Fruit fly (Drosophila melanogaster) whole organism, adult: ENCODE data around the gene CG31636.
A peak's percentile ranks its signal among the peaks of the same experiment; 100 is the strongest.

ENCODE experiments used
- CG11617 ChIP-seq: fragments of 200-800 bp; sonication (Bioruptor generic); optimal IDR thresholded peaks from 2 replicates; lab custom pipeline; 2017; ENCODE audit warnings: mild to moderate bottlenecking, missing biosample characterization, missing genetic modification reagents, missing genetic modification characterization
- CG12768 ChIP-seq: fragments of 200-800 bp; sonication (Bioruptor generic); optimal IDR thresholded peaks from 2 replicates; lab custom pipeline; 2017; ENCODE audit warnings: missing biosample characterization, missing genetic modification characterization, mild to moderate bottlenecking, moderate library complexity, missing genetic modification reagents
- CG14711 ChIP-seq: fragments of 200-800 bp; sonication (Bioruptor generic); optimal IDR thresholded peaks from 2 replicates; lab custom pipeline; 2018; ENCODE audit warnings: missing biosample characterization, mild to moderate bottlenecking, missing genetic modification characterization, moderate library complexity
- CG1620 ChIP-seq: fragments of 200-800 bp; sonication (Bioruptor generic); optimal IDR thresholded peaks from 2 replicates; lab custom pipeline; 2016; ENCODE audit warnings: missing biosample characterization, missing genetic modification characterization
- CG33017 ChIP-seq: fragments of 200-800 bp; sonication (Bioruptor generic); optimal IDR thresholded peaks from 2 replicates; lab custom pipeline; 2018; ENCODE audit warnings: missing biosample characterization, mild to moderate bottlenecking, missing genetic modification characterization, moderate library complexity
- CG5204 ChIP-seq: fragments of 200-800 bp; sonication (Bioruptor generic); optimal IDR thresholded peaks from 2 replicates; lab custom pipeline; 2016; ENCODE audit warnings: missing biosample characterization, missing genetic modification characterization
- CG7045 ChIP-seq: fragments of 200-800 bp; sonication (Bioruptor generic); optimal IDR thresholded peaks from 2 replicates; lab custom pipeline; 2017; ENCODE audit warnings: missing biosample characterization, mild to moderate bottlenecking, missing genetic modification characterization
- CG7101 ChIP-seq: fragments of 200-800 bp; sonication (Bioruptor generic); optimal IDR thresholded peaks from 2 replicates; lab custom pipeline; 2018; ENCODE audit warnings: missing biosample characterization, mild to moderate bottlenecking, missing genetic modification characterization, moderate library complexity
- Clk ChIP-seq: fragments of 200-800 bp; sonication (Bioruptor generic); optimal IDR thresholded peaks from 2 replicates; lab custom pipeline; 2017; ENCODE audit warnings: missing biosample characterization, missing genetic modification characterization
- Crg-1 ChIP-seq: fragments of 200-800 bp; sonication (Bioruptor generic); optimal IDR thresholded peaks from 2 replicates; lab custom pipeline; 2016; ENCODE audit warnings: missing biosample characterization, missing genetic modification characterization
- Hr96 ChIP-seq: fragments of 200-800 bp; sonication (Bioruptor generic); optimal IDR thresholded peaks from 2 replicates; lab custom pipeline; 2016; ENCODE audit warnings: missing biosample characterization, missing genetic modification characterization
- Mnt ChIP-seq: fragments of 200-800 bp; sonication (Bioruptor generic); optimal IDR thresholded peaks from 2 replicates; lab custom pipeline; 2016; ENCODE audit warnings: missing biosample characterization, mild to moderate bottlenecking, missing genetic modification characterization
- bab1 ChIP-seq: fragments of 200-800 bp; sonication (Bioruptor generic); optimal IDR thresholded peaks from 3 replicates; lab custom pipeline; 2019; ENCODE audit warnings: missing biosample characterization, mild to moderate bottlenecking, missing genetic modification characterization, moderate library complexity
- cic ChIP-seq: fragments of 200-800 bp; sonication (Bioruptor generic); optimal IDR thresholded peaks from 2 replicates; lab custom pipeline; 2017; ENCODE audit warnings: missing biosample characterization, mild to moderate bottlenecking, missing genetic modification characterization, moderate library complexity
- cnc ChIP-seq, 2 experiments: fragments of >200 bp; optimal IDR thresholded peaks; 2 replicates each; lab custom pipeline; 2017
- kay ChIP-seq: fragments of 200-800 bp; sonication (Bioruptor generic); peaks from one replicate; lab custom pipeline; 2016; ENCODE audit warnings: missing biosample characterization, missing genetic modification characterization, borderline replicate concordance
- ovo ChIP-seq: fragments of 200-800 bp; sonication (Bioruptor generic); optimal IDR thresholded peaks from 2 replicates; lab custom pipeline; 2016; ENCODE audit warnings: missing biosample characterization, missing genetic modification characterization
- pad ChIP-seq: fragments of 200-800 bp; sonication (Bioruptor generic); optimal IDR thresholded peaks from 3 replicates; lab custom pipeline; 2017; ENCODE audit warnings: missing biosample characterization, missing genetic modification characterization, mild to moderate bottlenecking, moderate library complexity, missing genetic modification reagents
- tj ChIP-seq: fragments of 200-800 bp; sonication (Bioruptor generic); optimal IDR thresholded peaks from 3 replicates; lab custom pipeline; 2017; ENCODE audit warnings: missing biosample characterization, mild to moderate bottlenecking, missing genetic modification characterization, moderate library complexity
- toe ChIP-seq: fragments of 200-800 bp; sonication (Bioruptor generic); optimal IDR thresholded peaks from 2 replicates; lab custom pipeline; 2016; ENCODE audit warnings: missing biosample characterization, missing genetic modification characterization

CG31636 gene

dm6 chr2L:6696229-6696628 is 38.3 kb upstream of the CG31636 start:
- TF ChIP-seq pad (GFP tag; lab: Kevin White, UChicago) (no peak), Clk (GFP tag; lab: Kevin White, UChicago) (no peak), cnc (optimal IDR thresholded peaks at IDR 0.05; lab: Kevin White, UChicago) (no peak), CG14711 (tag; lab: Kevin White, UChicago) (no peak), CG33017 (tag; lab: Kevin White, UChicago) (no peak)

- no peak for TF ChIP-seq CG12768 (GFP tag; lab: Kevin White, UChicago)
- no peak for TF ChIP-seq CG1620 (GFP tag; lab: Kevin White, UChicago)
- TF ChIP-seq Hr96 (GFP tag; lab: Kevin White, UChicago), result no peak
- TF ChIP-seq pad (GFP tag; lab: Kevin White, UChicago), result no peak
- no peak for TF ChIP-seq CG7045 (GFP tag; lab: Kevin White, UChicago)
- TF ChIP-seq toe (GFP tag; lab: Kevin White, UChicago), result no peak
- no peak for TF ChIP-seq CG7101 (tag; lab: Kevin White, UChicago)
- no peak for TF ChIP-seq cnc (optimal IDR thresholded peaks at IDR 0.05; lab: Kevin White, UChicago)
- TF ChIP-seq cic, result no peak
- no peak for TF ChIP-seq tj
Measured at dm6 chr2L:6693794-6694254, 35.9 kb upstream of the CG31636 start.

- TF ChIP-seq pad (GFP tag; lab: Kevin White, UChicago) (no peak), CG12768 (GFP tag; lab: Kevin White, UChicago) (no peak), kay (GFP tag; lab: Kevin White, UChicago) (no peak), ovo (GFP tag; lab: Kevin White, UChicago) (no peak), toe (GFP tag; lab: Kevin White, UChicago) (no peak), cnc (optimal IDR thresholded peaks at IDR 0.05; lab: Kevin White, UChicago) (no peak), CG7045 (GFP tag; lab: Kevin White, UChicago) (no peak), CG5204 (GFP tag; lab: Kevin White, UChicago) (no peak), cic (no peak)
Measured at dm6 chr2L:6692048-6692447, 34.1 kb upstream of the CG31636 start.

dm6 chr2L:6686612-6687011 is 28.7 kb upstream of the CG31636 start, which contains the start of gene CG11327:
Gene CG11327, minus strand, starts transcription at chr2L:6686712.
- TF ChIP-seq CG12768 (GFP tag; lab: Kevin White, UChicago) (no peak), Crg-1 (GFP tag; lab: Kevin White, UChicago) (no peak), CG14711 (tag; lab: Kevin White, UChicago) (no peak), Mnt (GFP tag; lab: Kevin White, UChicago) (no peak), bab1 (no peak), Clk (GFP tag; lab: Kevin White, UChicago) (no peak), cic (no peak), ovo (GFP tag; lab: Kevin White, UChicago) (no peak), Hr96 (GFP tag; lab: Kevin White, UChicago) (no peak), pad (GFP tag; lab: Kevin White, UChicago) (no peak), tj (no peak), CG11617 (GFP tag; lab: Kevin White, UChicago) (no peak), CG1620 (GFP tag; lab: Kevin White, UChicago) (no peak), CG7045 (GFP tag; lab: Kevin White, UChicago) (no peak), cnc (optimal IDR thresholded peaks at IDR 0.05; lab: Kevin White, UChicago) (no peak), CG5204 (GFP tag; lab: Kevin White, UChicago) (no peak), CG33017 (tag; lab: Kevin White, UChicago) (no peak), kay (GFP tag; lab: Kevin White, UChicago) (no peak), CG7101 (tag; lab: Kevin White, UChicago) (no peak)

dm6 chr2L:6683992-6684882 is 26.3 kb upstream of the CG31636 start, which contains the start of gene Nhe3:
Gene Nhe3, minus strand, starts transcription at chr2L:6684364.
- peak; percentile 75 for TF ChIP-seq CG12768 (GFP tag; lab: Kevin White, UChicago)
- TF ChIP-seq toe (GFP tag; lab: Kevin White, UChicago), result no peak
- no peak for TF ChIP-seq cnc (optimal IDR thresholded peaks at IDR 0.05; lab: Kevin White, UChicago)
- TF ChIP-seq ovo (GFP tag; lab: Kevin White, UChicago), result peak; percentile 85
- peak; percentile 67 for TF ChIP-seq pad (GFP tag; lab: Kevin White, UChicago)
- TF ChIP-seq bab1, result peak; percentile 60
- TF ChIP-seq tj, result peak; percentile 49
- TF ChIP-seq CG11617 (GFP tag; lab: Kevin White, UChicago), result peak; percentile 83
- peak; percentile 81 for TF ChIP-seq CG5204 (GFP tag; lab: Kevin White, UChicago)
- TF ChIP-seq CG1620 (GFP tag; lab: Kevin White, UChicago), result peak; percentile 59
- TF ChIP-seq Clk (GFP tag; lab: Kevin White, UChicago), result peak; percentile 58
- peak; percentile 73 for TF ChIP-seq Hr96 (GFP tag; lab: Kevin White, UChicago)
- peak; percentile 68 for TF ChIP-seq CG7045 (GFP tag; lab: Kevin White, UChicago)
- peak; percentile 73 for TF ChIP-seq CG7101 (tag; lab: Kevin White, UChicago)
- peak; percentile 34 for TF ChIP-seq cic
- TF ChIP-seq CG33017 (tag; lab: Kevin White, UChicago), result peak; percentile 46
- peak; percentile 48 for TF ChIP-seq Crg-1 (GFP tag; lab: Kevin White, UChicago)
- TF ChIP-seq CG14711 (tag; lab: Kevin White, UChicago), result peak; percentile 60
- peak; percentile 86 for TF ChIP-seq Mnt (GFP tag; lab: Kevin White, UChicago)
- no peak for TF ChIP-seq kay (GFP tag; lab: Kevin White, UChicago)
